Fruit fly (Drosophila melanogaster) whole organism, embryonic: ENCODE measurements around the gene Nckx30C.

Source experiments
- Bgb ChIP-seq: fragments of 200-800 bp; sonication (Bioruptor generic); IDR thresholded peaks from 2 replicates; pipeline ENCODE4 v1.3.6; 2022; ENCODE audit warnings: missing biosample characterization, missing genetic modification characterization; ENCODE audit not compliant: partially characterized antibody
- CG18619 ChIP-seq: fragments of 200-800 bp; sonication (Bioruptor generic); optimal IDR thresholded peaks from 3 replicates; lab custom pipeline; 2017; ENCODE audit warnings: missing biosample characterization, mild to moderate bottlenecking, missing genetic modification characterization
- CG6683 ChIP-seq: fragments of 200-800 bp; sonication (Bioruptor generic); optimal IDR thresholded peaks from 2 replicates; lab custom pipeline; 2017; ENCODE audit warnings: missing biosample characterization, mild to moderate bottlenecking, missing genetic modification characterization, missing genetic modification reagents
- CTCF ChIP-seq: fragments of 200-800 bp; sonication (Bioruptor generic); optimal IDR thresholded peaks from 2 replicates; lab custom pipeline; 2017; ENCODE audit warnings: missing biosample characterization, mild to moderate bottlenecking, missing genetic modification characterization, moderate library complexity
- Hr3 ChIP-seq: fragments of 200-800 bp; sonication (Bioruptor generic); optimal IDR thresholded peaks from 3 replicates; lab custom pipeline; 2016; ENCODE audit warnings: missing biosample characterization, missing genetic modification characterization
- Oli ChIP-seq: fragments of 200-800 bp; sonication (Bioruptor generic); optimal IDR thresholded peaks from 2 replicates; lab custom pipeline; 2018; ENCODE audit warnings: missing biosample characterization, mild to moderate bottlenecking, missing genetic modification characterization, moderate library complexity
- Tbp ChIP-seq: fragments of >200 bp; optimal IDR thresholded peaks from 2 replicates; lab custom pipeline; 2018; ENCODE audit warnings: missing biosample characterization, missing genetic modification characterization
- ap ChIP-seq: fragments of 200-800 bp; sonication (Bioruptor generic); IDR thresholded peaks from 2 replicates; pipeline ENCODE4 v1.3.6; 2022; ENCODE audit warnings: missing biosample characterization, missing genetic modification characterization
- ase ChIP-seq: fragments of 200-800 bp; sonication (Bioruptor generic); IDR thresholded peaks from 3 replicates; pipeline ENCODE4 v1.3.6; 2022; ENCODE audit warnings: missing biosample characterization, missing genetic modification characterization
- grn ChIP-seq: fragments of 200-800 bp; sonication (Bioruptor generic); optimal IDR thresholded peaks from 3 replicates; lab custom pipeline; 2017; ENCODE audit warnings: missing biosample characterization, missing genetic modification characterization
- kni ChIP-seq: fragments of 200-800 bp; sonication (Bioruptor generic); optimal IDR thresholded peaks from 3 replicates; lab custom pipeline; 2017; ENCODE audit warnings: mild to moderate bottlenecking, missing biosample characterization, missing genetic modification reagents, missing genetic modification characterization
- nerfin-2 ChIP-seq: fragments of 200-800 bp; sonication (Bioruptor generic); IDR thresholded peaks from 2 replicates; pipeline ENCODE4 v1.3.6; 2022; ENCODE audit warnings: missing biosample characterization, missing genetic modification characterization; ENCODE audit not compliant: partially characterized antibody
- yki ChIP-seq: fragments of >200 bp; optimal IDR thresholded peaks from 3 replicates; lab custom pipeline; 2018

dm6 chr2L:9777927-9778326 lies 31.6 kb upstream of the Nckx30C start:
- TF ChIP-seq kni (GFP tag; lab: Kevin White, UChicago) (no peak), CTCF (GFP tag; lab: Kevin White, UChicago) (no peak), Hr3 (GFP tag; lab: Kevin White, UChicago) (no peak), nerfin-2 (GFP tag; lab: Robert Waterston, UW) (no peak), CG18619 (GFP tag; lab: Kevin White, UChicago) (no peak), Bgb (GFP tag; lab: Robert Waterston, UW) (no peak), Tbp (GFP tag; lab: Kevin White, UChicago) (no peak), ap (no peak), grn (GFP tag; lab: Kevin White, UChicago) (no peak), ase (GFP tag; lab: Robert Waterston, UW) (no peak), CG6683 (GFP tag; lab: Kevin White, UChicago) (no peak), Oli (no peak), yki (lab: Kevin White, UChicago) (no peak)
